Fruit fly (Drosophila melanogaster): Measurements from ENCODE around the gene Sp7.

DNA sequence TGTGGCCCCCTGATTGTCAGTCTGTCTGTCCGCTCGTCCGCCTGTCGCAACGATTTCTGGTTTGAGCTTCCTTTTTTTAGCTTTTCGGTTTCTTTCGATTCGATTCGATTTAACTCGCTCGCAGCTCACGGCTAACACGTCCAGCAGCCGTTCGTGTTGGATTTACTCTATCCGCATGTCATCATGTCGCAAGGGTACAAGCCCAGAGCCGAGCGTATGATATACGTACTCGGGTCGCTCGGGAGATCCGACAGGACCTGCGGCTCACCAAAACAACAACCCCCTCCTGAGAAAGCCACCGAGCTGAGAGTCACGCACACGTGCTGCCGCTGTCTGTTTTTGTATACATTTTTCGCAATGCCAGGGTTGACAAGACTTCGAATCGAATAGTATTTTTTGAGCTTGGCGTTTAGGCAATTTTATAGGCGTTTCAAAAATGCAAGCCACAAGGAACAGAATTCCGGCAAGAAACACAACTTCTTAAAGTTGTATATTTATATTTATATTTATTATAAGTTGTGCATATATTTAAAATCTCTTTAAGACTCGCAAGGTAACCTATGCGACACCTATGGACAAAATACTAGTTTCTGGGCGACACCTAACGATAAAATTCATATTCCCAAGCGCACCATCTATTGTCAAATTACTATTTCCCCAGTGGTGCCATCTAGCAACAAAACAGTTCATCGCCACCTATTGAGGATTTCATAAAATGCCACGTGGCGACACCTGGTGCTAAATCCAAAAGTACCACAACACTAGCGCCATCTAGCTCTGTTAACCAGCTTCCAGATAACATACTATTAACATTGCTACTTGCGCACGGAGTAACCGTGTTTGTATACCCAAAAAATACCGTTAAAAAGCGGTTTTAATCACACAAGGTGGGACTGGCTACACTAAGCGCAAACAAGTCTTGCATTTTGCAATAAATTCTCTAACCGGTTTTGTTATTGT lies 50.4 kb downstream of the Sp7 start, which contains the start of the genes CG2993 and sgll:
- TF ChIP-seq psq (optimal IDR thresholded peaks at IDR 0.05), result no peak
- peak; percentile 27 for TF ChIP-seq CG8478 (optimal IDR thresholded peaks at IDR 0.05)
- no peak for TF ChIP-seq usp (GFP tag; optimal IDR thresholded peaks at IDR 0.05)

All from whole organism.